Fruit fly (Drosophila melanogaster): Measurements from ENCODE around the gene Mvl.

dm6 chr3R:21015636-21016035 lies 45.0 kb downstream of the Mvl start, which contains the start of gene CG5697:
- no peak for TF ChIP-seq CG8478 (optimal IDR thresholded peaks at IDR 0.05)
- TF ChIP-seq CTCF (optimal IDR thresholded peaks at IDR 0.05): no peak
